Worm (Caenorhabditis elegans): ENCODE results near the gene rars-1.

ce11 chrIII:4875663-4876062, 41.3 kb downstream of the rars-1 start:
- TF ChIP-seq ceh-82 (tag; optimal IDR thresholded peaks at IDR 0.05), result no peak
- TF ChIP-seq jun-1 (tag; optimal IDR thresholded peaks at IDR 0.05), result no peak
- peak; percentile 39 for TF ChIP-seq fkh-10 (GFP tag; optimal IDR thresholded peaks at IDR 0.05)
- TF ChIP-seq zag-1 (tag; optimal IDR thresholded peaks at IDR 0.05), result no peak
- TF ChIP-seq unc-62 (GFP tag; optimal IDR thresholded peaks at IDR 0.05), result no peak
- no peak for TF ChIP-seq sea-2 (GFP tag; optimal IDR thresholded peaks at IDR 0.05)
- TF ChIP-seq nhr-11 (tag; optimal IDR thresholded peaks at IDR 0.05), result no peak

Data from whole organism, L3 larva.